Fruit fly (Drosophila melanogaster): Measurements from ENCODE around the gene CG42249.

The CG42249 gene

dm6 chrX:11081242-11081641, 14.8 kb upstream of the CG42249 start (continued):
- TF ChIP-seq CG13894 (tag; optimal IDR thresholded peaks at IDR 0.05) (no peak), wek (GFP tag; optimal IDR thresholded peaks at IDR 0.05) (no peak), CG10565 (GFP tag; optimal IDR thresholded peaks at IDR 0.05) (no peak), Blimp-1 (GFP tag; optimal IDR thresholded peaks at IDR 0.05) (peak; percentile 47), slbo (GFP tag; IDR thresholded peaks at IDR 0.05) (peak; percentile 57), ap (GFP tag; IDR thresholded peaks at IDR 0.05) (no peak), Nf-YB (GFP tag; optimal IDR thresholded peaks at IDR 0.05) (no peak), NC2β (GFP tag; optimal IDR thresholded peaks at IDR 0.05) (no peak), Optix (GFP tag; IDR thresholded peaks at IDR 0.05) (no peak), chif (GFP tag; optimal IDR thresholded peaks at IDR 0.05) (peak in 1 of 2 experiments; percentile 15), zfh1 (GFP tag; IDR thresholded peaks at IDR 0.05) (0 out of 3 replicates have a peak, but pooled peaks have one; percentile 12), Med (GFP tag) (peak; percentile 85), H15 (GFP tag; IDR thresholded peaks at IDR 0.05) (0 out of 3 replicates have a peak, but pooled peaks have one; percentile 22), Ptx1 (GFP tag; IDR thresholded peaks at IDR 0.05) (peak; percentile 58), CG4424 (GFP tag; optimal IDR thresholded peaks at IDR 0.05) (peak; percentile 1), Dip3 (GFP tag; optimal IDR thresholded peaks at IDR 0.05) (peak; percentile 10), Lhr (GFP tag; optimal IDR thresholded peaks at IDR 0.05) (no peak), NC2α (GFP tag; optimal IDR thresholded peaks at IDR 0.05) (no peak), peb (GFP tag; IDR thresholded peaks at IDR 0.05) (0 out of 2 replicates have a peak, but pooled peaks have one; percentile 8), zfh2 (GFP tag; optimal IDR thresholded peaks at IDR 0.05) (no peak), gem (tag; optimal IDR thresholded peaks at IDR 0.05) (peak; percentile 75), Jarid2 (GFP tag; optimal IDR thresholded peaks at IDR 0.05) (peak; percentile 3), Gug (GFP tag; IDR thresholded peaks at IDR 0.05) (0 out of 4 replicates have a peak, but pooled peaks have one; percentile 10), Side (GFP tag; optimal IDR thresholded peaks at IDR 0.05) (no peak), fd64A (GFP tag; optimal IDR thresholded peaks at IDR 0.05) (no peak), CG15514 (GFP tag; optimal IDR thresholded peaks at IDR 0.05) (peak; percentile 46), CG6654 (GFP tag; optimal IDR thresholded peaks at IDR 0.05) (no peak), H2.0 (GFP tag; IDR thresholded peaks at IDR 0.05) (peak; percentile 26; the same call in 1 of the 2 replicates), CG7357 (GFP tag; IDR thresholded peaks at IDR 0.05) (0 out of 3 replicates have a peak, but pooled peaks have one; percentile 26), CG1529 (GFP tag; optimal IDR thresholded peaks at IDR 0.05) (peak; percentile 4), CG15696 (tag; optimal IDR thresholded peaks at IDR 0.05) (peak; percentile 21), CG14710 (tag; optimal IDR thresholded peaks at IDR 0.05) (peak; percentile 20), NK7.1 (GFP tag; optimal IDR thresholded peaks at IDR 0.05) (no peak), bsh (GFP tag; optimal IDR thresholded peaks at IDR 0.05) (peak in 1 of 2 experiments; percentile 51), danr (GFP tag; IDR thresholded peaks at IDR 0.05) (peak; percentile 36; the same call in 1 of the 2 replicates), fd3F (GFP tag; optimal IDR thresholded peaks at IDR 0.05) (peak; percentile 31), esg (GFP tag; conservative IDR thresholded peaks at IDR 0.05) (0 out of 2 replicates have a peak, but pooled peaks have one; percentile 31), Hr78 (GFP tag; optimal IDR thresholded peaks at IDR 0.05) (no peak), gce (GFP tag; IDR thresholded peaks at IDR 0.05) (0 out of 3 replicates have a peak, but pooled peaks have one; percentile 24), Oli (tag; optimal IDR thresholded peaks at IDR 0.05) (peak; percentile 57), CG8388 (GFP tag; optimal IDR thresholded peaks at IDR 0.05) (peak; percentile 30), CG6813 (GFP tag; optimal IDR thresholded peaks at IDR 0.05) (peak; percentile 50), CG8281 (tag; optimal IDR thresholded peaks at IDR 0.05) (no peak), CG9817 (tag; optimal IDR thresholded peaks at IDR 0.05) (peak; percentile 50), row (GFP tag; IDR thresholded peaks at IDR 0.05) (peak; percentile 64), Ets65A (GFP tag) (peak; percentile 73), abd-A (tag; optimal IDR thresholded peaks at IDR 0.05) (no peak), hbn (GFP tag; IDR thresholded peaks at IDR 0.05; ENCODE audit: partially characterized antibody) (no peak), Hand (GFP tag; optimal IDR thresholded peaks at IDR 0.05) (peak; percentile 52)

Data from whole organism, embryonic.